Worm (Caenorhabditis elegans) whole organism, young adult: Measurements from ENCODE around the gene rcs-1.

Source experiments
- B0019.2 ChIP-seq: fragments of 200-800 bp; sonication (Bioruptor generic); conservative IDR thresholded peaks from 2 replicates; pipeline ENCODE4 v1.3.6; 2022; ENCODE audit warnings: missing genetic modification reagents, missing genetic modification characterization, missing compliant biosample characterization
- B0261.1 ChIP-seq: sonication (generic microtip); optimal IDR thresholded peaks from 2 replicates; lab custom pipeline; 2016; ENCODE audit warnings: mild to moderate bottlenecking, missing genetic modification characterization, moderate library complexity, missing compliant biosample characterization
- C06A6.2 ChIP-seq: fragments of 200-800 bp; sonication (Bioruptor generic); conservative IDR thresholded peaks from 2 replicates; pipeline ENCODE4 v1.3.6; 2022; ENCODE audit warnings: missing genetic modification characterization, missing compliant biosample characterization
- C17E4.6 ChIP-seq: fragments of 200-800 bp; sonication (Bioruptor generic); IDR thresholded peaks from 2 replicates; pipeline ENCODE4 v1.3.6; 2022; ENCODE audit warnings: missing genetic modification reagents, missing genetic modification characterization, missing compliant biosample characterization
- F37B4.10 ChIP-seq: fragments of 200-800 bp; sonication (Bioruptor generic); IDR thresholded peaks from 2 replicates; pipeline ENCODE4 v1.3.6; 2022; ENCODE audit warnings: missing genetic modification characterization, missing compliant biosample characterization
- F52B5.7 ChIP-seq: sonication (generic microtip); optimal IDR thresholded peaks from 2 replicates; lab custom pipeline; 2016; ENCODE audit warnings: mild to moderate bottlenecking, missing genetic modification characterization, missing compliant biosample characterization
- F55B11.4 ChIP-seq: sonication (generic microtip); optimal IDR thresholded peaks from 2 replicates; lab custom pipeline; 2016; ENCODE audit warnings: missing compliant biosample characterization, missing genetic modification characterization, borderline replicate concordance; ENCODE audit not compliant: insufficient read depth
- K12H6.12 ChIP-seq: fragments of 200-800 bp; sonication (Bioruptor generic); optimal IDR thresholded peaks from 2 replicates; lab custom pipeline; 2018; ENCODE audit warnings: mild to moderate bottlenecking, missing genetic modification characterization, missing compliant biosample characterization
- Y53G8AR.9 ChIP-seq: fragments of 200-800 bp; sonication (Bioruptor generic); conservative IDR thresholded peaks from 2 replicates; pipeline ENCODE4 v1.3.6; 2022; ENCODE audit warnings: missing genetic modification reagents, missing genetic modification characterization, missing compliant biosample characterization
- Y56A3A.18 ChIP-seq: fragments of 200-800 bp; sonication (Bioruptor generic); IDR thresholded peaks from 2 replicates; pipeline ENCODE4 v1.3.6; 2022; ENCODE audit warnings: missing genetic modification reagents, missing genetic modification characterization, missing compliant biosample characterization
- Y79H2A.3 ChIP-seq: fragments of 200-800 bp; sonication (Bioruptor generic); conservative IDR thresholded peaks from 2 replicates; pipeline ENCODE4 v1.3.6; 2022; ENCODE audit warnings: missing genetic modification reagents, missing genetic modification characterization, missing compliant biosample characterization
- ZK185.1 ChIP-seq: sonication (generic microtip); optimal IDR thresholded peaks from 2 replicates; lab custom pipeline; 2016; ENCODE audit warnings: mild to moderate bottlenecking, missing genetic modification characterization, missing compliant biosample characterization; ENCODE audit not compliant: poor library complexity, severe bottlenecking
- atf-7 ChIP-seq: sonication (generic microtip); optimal IDR thresholded peaks from 2 replicates; lab custom pipeline; 2017; ENCODE audit warnings: mild to moderate bottlenecking, missing genetic modification characterization, missing compliant biosample characterization
- attf-5 ChIP-seq: fragments of 200-800 bp; sonication (Bioruptor generic); optimal IDR thresholded peaks from 2 replicates; lab custom pipeline; 2018; ENCODE audit warnings: mild to moderate bottlenecking, missing genetic modification characterization, missing compliant biosample characterization
- attf-6 ChIP-seq: fragments of 200-800 bp; sonication (Bioruptor generic); IDR thresholded peaks from 2 replicates; pipeline ENCODE4 v1.3.6; 2022; ENCODE audit warnings: missing genetic modification reagents, missing genetic modification characterization, missing compliant biosample characterization
- bed-1 ChIP-seq: fragments of 200-800 bp; sonication (Bioruptor generic); IDR thresholded peaks from 2 replicates; pipeline ENCODE4 v1.3.6; 2022; ENCODE audit warnings: missing genetic modification reagents, missing genetic modification characterization, missing compliant biosample characterization
- bed-2 ChIP-seq: fragments of 200-800 bp; sonication (Bioruptor generic); IDR thresholded peaks from 2 replicates; pipeline ENCODE4 v1.3.6; 2022; ENCODE audit warnings: missing genetic modification reagents, missing genetic modification characterization, missing compliant biosample characterization
- cebp-1 ChIP-seq, 2 experiments: fragments of 200-800 bp in 1 of 2; sonication (Bioruptor generic) in 1 of 2; sonication (generic microtip) in 1 of 2; IDR thresholded peaks in 1 of 2; optimal IDR thresholded peaks in 1 of 2; 2 replicates each; pipeline versions ENCODE4 v1.3.6 to Lab custom; 2017 to 2022; ENCODE audit warnings: missing compliant biosample characterization in 2 of 2, missing genetic modification characterization in 2 of 2, mild to moderate bottlenecking in 1 of 2, missing genetic modification reagents in 1 of 2, moderate library complexity in 1 of 2
- cebp-2 ChIP-seq: fragments of 200-800 bp; sonication (Bioruptor generic); IDR thresholded peaks from 2 replicates; pipeline ENCODE4 v1.3.6; 2022; ENCODE audit warnings: missing genetic modification characterization, missing compliant biosample characterization
- ceh-40 ChIP-seq: fragments of 200-800 bp; sonication (Bioruptor generic); IDR thresholded peaks from 2 replicates; pipeline ENCODE4 v1.3.6; 2022; ENCODE audit warnings: missing genetic modification characterization, missing compliant biosample characterization
- ceh-79 ChIP-seq: sonication (generic microtip); optimal IDR thresholded peaks from 2 replicates; lab custom pipeline; 2017; ENCODE audit warnings: mild to moderate bottlenecking, missing genetic modification characterization, missing compliant biosample characterization
- ceh-91 ChIP-seq: fragments of 200-800 bp; sonication (Bioruptor generic); IDR thresholded peaks from 2 replicates; pipeline ENCODE4 v1.3.6; 2022; ENCODE audit warnings: missing genetic modification reagents, missing genetic modification characterization, missing compliant biosample characterization
- die-1 ChIP-seq: sonication (generic microtip); optimal IDR thresholded peaks from 2 replicates; lab custom pipeline; 2016; ENCODE audit warnings: missing genotype, mild to moderate bottlenecking, missing genetic modification characterization, missing compliant biosample characterization
- egl-18 ChIP-seq: fragments of 200-800 bp; sonication (Bioruptor generic); IDR thresholded peaks from 2 replicates; pipeline ENCODE4 v1.3.6; 2022; ENCODE audit warnings: missing genetic modification reagents, missing genetic modification characterization, missing compliant biosample characterization
- egrh-3 ChIP-seq: fragments of 200-800 bp; sonication (Bioruptor generic); IDR thresholded peaks from 2 replicates; pipeline ENCODE4 v1.3.6; 2022; ENCODE audit warnings: missing genetic modification reagents, missing genetic modification characterization, missing compliant biosample characterization
- ets-4 ChIP-seq: fragments of 200-800 bp; sonication (Bioruptor generic); optimal IDR thresholded peaks from 2 replicates; lab custom pipeline; 2018; ENCODE audit warnings: mild to moderate bottlenecking, missing genetic modification characterization, missing compliant biosample characterization
- hmg-1.2 ChIP-seq: fragments of 200-800 bp; sonication (Bioruptor generic); IDR thresholded peaks from 2 replicates; pipeline ENCODE4 v1.3.6; 2022; ENCODE audit warnings: missing genetic modification reagents, missing genetic modification characterization, missing compliant biosample characterization
- hmg-20 ChIP-seq: fragments of 200-800 bp; sonication (Bioruptor generic); IDR thresholded peaks from 2 replicates; pipeline ENCODE4 v1.3.6; 2022; ENCODE audit warnings: missing genetic modification reagents, missing genetic modification characterization, missing compliant biosample characterization
- lin-26 ChIP-seq: fragments of 200-800 bp; sonication (Bioruptor generic); IDR thresholded peaks from 2 replicates; pipeline ENCODE4 v1.3.6; 2022; ENCODE audit warnings: missing genetic modification reagents, missing genetic modification characterization, missing compliant biosample characterization
- madf-10 ChIP-seq: sonication (generic microtip); optimal IDR thresholded peaks from 2 replicates; lab custom pipeline; 2016; ENCODE audit warnings: mild to moderate bottlenecking, missing genetic modification characterization, missing compliant biosample characterization
- madf-3 ChIP-seq: fragments of 200-800 bp; sonication (Bioruptor generic); IDR thresholded peaks from 2 replicates; pipeline ENCODE4 v1.3.6; 2022; ENCODE audit warnings: missing genetic modification reagents, missing genetic modification characterization, missing compliant biosample characterization
- mxl-1 ChIP-seq: sonication (generic microtip); optimal IDR thresholded peaks from 2 replicates; lab custom pipeline; 2016; ENCODE audit warnings: missing genetic modification characterization, missing compliant biosample characterization
- nfya-2 ChIP-seq: fragments of 200-800 bp; sonication (Bioruptor generic); IDR thresholded peaks from 2 replicates; pipeline ENCODE4 v1.3.6; 2022; ENCODE audit warnings: missing genetic modification reagents, missing genetic modification characterization, missing compliant biosample characterization
- nhr-120 ChIP-seq: fragments of 200-800 bp; sonication (Bioruptor generic); IDR thresholded peaks from 2 replicates; pipeline ENCODE4 v1.3.6; 2022; ENCODE audit warnings: missing genetic modification characterization, missing compliant biosample characterization
- nhr-179 ChIP-seq: sonication (generic microtip); optimal IDR thresholded peaks from 2 replicates; lab custom pipeline; 2016; ENCODE audit warnings: mild to moderate bottlenecking, missing genetic modification characterization, missing compliant biosample characterization
- rec-8 ChIP-seq, 2 experiments: sonication (generic microtip); optimal IDR thresholded peaks; 2 replicates each; lab custom pipeline; 2016; ENCODE audit warnings: mild to moderate bottlenecking in 2 of 2, missing genetic modification characterization in 2 of 2, missing genetic modification reagents in 2 of 2, missing genotype in 2 of 2, missing biosample characterization in 1 of 2, missing compliant biosample characterization in 1 of 2, moderate library complexity in 1 of 2
- rpc-1 ChIP-seq, 2 experiments: fragments of 150-350 bp in 1 of 2; sonication (generic microtip) in 1 of 2; optimal IDR thresholded peaks; 2 replicates each; lab custom pipeline; 2014 to 2018; ENCODE audit warnings: missing biosample characterization in 1 of 2, missing genetic modification characterization in 1 of 2, missing genetic modification reagents in 1 of 2, missing genotype in 1 of 2
- sdz-38 ChIP-seq: sonication (generic microtip); optimal IDR thresholded peaks from 2 replicates; lab custom pipeline; 2016; ENCODE audit warnings: missing genotype, missing genetic modification characterization, missing compliant biosample characterization
- sea-2 ChIP-seq: fragments of 200-800 bp; sonication (Bioruptor generic); IDR thresholded peaks from 2 replicates; pipeline ENCODE4 v1.3.6; 2022; ENCODE audit warnings: missing genetic modification characterization, missing compliant biosample characterization
- snpc-1.3 ChIP-seq: sonication (generic microtip); optimal IDR thresholded peaks from 2 replicates; lab custom pipeline; 2017; ENCODE audit warnings: missing genetic modification characterization, mild to moderate bottlenecking, missing compliant biosample characterization, antibody characterized with exemption, moderate library complexity, missing genotype, missing genetic modification reagents; ENCODE audit not compliant: insufficient read depth
- snpc-3.4 ChIP-seq: sonication (generic microtip); optimal IDR thresholded peaks from 2 replicates; lab custom pipeline; 2017; ENCODE audit warnings: missing genetic modification characterization, mild to moderate bottlenecking, missing compliant biosample characterization, antibody characterized with exemption, moderate library complexity, missing genotype, missing genetic modification reagents
- sptf-2 ChIP-seq: fragments of 200-800 bp; sonication (Bioruptor generic); optimal IDR thresholded peaks from 2 replicates; lab custom pipeline; 2018; ENCODE audit warnings: mild to moderate bottlenecking, missing genetic modification characterization, missing compliant biosample characterization
- tbp1 ChIP-seq: fragments of 200-800 bp; sonication (Bioruptor generic); optimal IDR thresholded peaks from 2 replicates; lab custom pipeline; 2018; ENCODE audit warnings: mild to moderate bottlenecking, missing genetic modification characterization, missing compliant biosample characterization
- xnd-1 ChIP-seq: sonication (generic microtip); optimal IDR thresholded peaks from 2 replicates; lab custom pipeline; 2016; ENCODE audit warnings: missing genotype, missing genetic modification reagents, missing genetic modification characterization, missing compliant biosample characterization
- zim-3 ChIP-seq: sonication (generic microtip); optimal IDR thresholded peaks from 2 replicates; lab custom pipeline; 2017; ENCODE audit warnings: mild to moderate bottlenecking, missing genetic modification characterization, moderate library complexity, missing compliant biosample characterization
- ztf-25 ChIP-seq: fragments of 200-800 bp; sonication (Bioruptor generic); IDR thresholded peaks from 2 replicates; pipeline ENCODE4 v1.3.6; 2022; ENCODE audit warnings: missing genetic modification reagents, missing genetic modification characterization, missing compliant biosample characterization
- ztf-28 ChIP-seq: fragments of 200-800 bp; sonication (Bioruptor generic); IDR thresholded peaks from 2 replicates; pipeline ENCODE4 v1.3.6; 2022; ENCODE audit warnings: missing genetic modification reagents, missing genetic modification characterization, missing compliant biosample characterization

rcs-1 gene

ce11 chrX:8838176-8838575, 9.8 kb upstream of the rcs-1 start (continued):
- no peak for TF ChIP-seq nfya-2 (GFP tag; lab: Robert Waterston, UW)
- peak; percentile 70 for TF ChIP-seq B0261.1 (tag; lab: Kevin White, UChicago)
- no peak for TF ChIP-seq snpc-3.4 (tag; lab: Kevin White, UChicago)
- no peak for TF ChIP-seq attf-6
- TF ChIP-seq cebp-1 (GFP tag; IDR thresholded peaks at IDR 0.05; lab: Robert Waterston, UW) = no peak
- TF ChIP-seq cebp-1 (tag; optimal IDR thresholded peaks at IDR 0.05; lab: Kevin White, UChicago) = peak; percentile 20
- peak; percentile 68 for TF ChIP-seq ZK185.1 (tag; lab: Kevin White, UChicago)
- no peak for TF ChIP-seq C17E4.6
- peak; percentile 15 for TF ChIP-seq zim-3 (tag; lab: Kevin White, UChicago)
- peak; percentile 92 for TF ChIP-seq rpc-1 (optimal IDR thresholded peaks at IDR 0.05; lab: Kevin White, UChicago)
- TF ChIP-seq rpc-1 (tag; optimal IDR thresholded peaks at IDR 0.05; lab: Kevin White, UChicago) = peak; percentile 89
- no peak for TF ChIP-seq xnd-1
- peak; percentile 92 for TF ChIP-seq lin-26 (GFP tag; lab: Robert Waterston, UW)
- peak; percentile 23 to 65 for TF ChIP-seq rec-8 (tag; optimal IDR thresholded peaks at IDR 0.05; lab: Kevin White, UChicago)
- TF ChIP-seq C06A6.2 (GFP tag; lab: Robert Waterston, UW) = no peak
- TF ChIP-seq Y56A3A.18 = 0 out of 2 replicates have a peak, but pooled peaks have one; percentile 80
- no peak for TF ChIP-seq F55B11.4 (tag; lab: Kevin White, UChicago)
- TF ChIP-seq nhr-120 (GFP tag; lab: Robert Waterston, UW) = no peak
- no peak for TF ChIP-seq bed-2 (GFP tag; lab: Robert Waterston, UW)
- peak; percentile 5 for TF ChIP-seq madf-10 (tag; lab: Kevin White, UChicago)
- 0 out of 2 replicates have a peak, but pooled peaks have one; percentile 46 for TF ChIP-seq madf-3
- TF ChIP-seq mxl-1 (tag; lab: Kevin White, UChicago) = peak; percentile 26
- TF ChIP-seq ceh-91 (GFP tag; lab: Robert Waterston, UW) = 0 out of 2 replicates have a peak, but pooled peaks have one; percentile 10
- peak; percentile 58 for TF ChIP-seq hmg-1.2
- TF ChIP-seq F37B4.10 (GFP tag; lab: Robert Waterston, UW) = no peak
- TF ChIP-seq ceh-40 = 0 out of 2 replicates have a peak, but pooled peaks have one; percentile 65
- TF ChIP-seq snpc-1.3 (tag; lab: Kevin White, UChicago) = peak; percentile 30
- peak; percentile 66; the same call in 1 of the 2 replicates for TF ChIP-seq ztf-25 (GFP tag; lab: Robert Waterston, UW)
- no peak for TF ChIP-seq egl-18 (GFP tag; lab: Robert Waterston, UW)
- TF ChIP-seq egrh-3 = no peak
- no peak for TF ChIP-seq sea-2
- no peak for TF ChIP-seq sdz-38 (tag; lab: Kevin White, UChicago)
- peak; percentile 87 for TF ChIP-seq tbp1 (GFP tag; lab: Kevin White, UChicago)
- TF ChIP-seq cebp-2 (GFP tag; lab: Robert Waterston, UW) = no peak
- no peak for TF ChIP-seq ets-4 (GFP tag; lab: Kevin White, UChicago)
- TF ChIP-seq ztf-28 = 0 out of 2 replicates have a peak, but pooled peaks have one; percentile 69
- 0 out of 2 replicates have a peak, but pooled peaks have one; percentile 49 for TF ChIP-seq bed-1 (GFP tag; lab: Robert Waterston, UW)
- peak; percentile 70 for TF ChIP-seq die-1 (tag; lab: Kevin White, UChicago)
- TF ChIP-seq, all 124 proteins: peak for 30

- TF ChIP-seq K12H6.12 (tag; lab: Kevin White, UChicago) (peak; percentile 94), sptf-2 (GFP tag; lab: Kevin White, UChicago) (peak; percentile 87), Y79H2A.3 (GFP tag; lab: Robert Waterston, UW) (peak; percentile 52; the same call in 1 of the 2 replicates), Y53G8AR.9 (GFP tag; lab: Robert Waterston, UW) (peak; percentile 68; the same call in 1 of the 2 replicates), ceh-79 (tag; lab: Kevin White, UChicago) (peak; percentile 79), hmg-20 (GFP tag; lab: Robert Waterston, UW) (peak; percentile 89), atf-7 (tag; lab: Kevin White, UChicago) (peak; percentile 89), F52B5.7 (tag; lab: Kevin White, UChicago) (peak; percentile 88), cebp-1 (GFP tag; IDR thresholded peaks at IDR 0.05; lab: Robert Waterston, UW) (peak; percentile 70; the same call in 1 of the 2 replicates), cebp-1 (tag; optimal IDR thresholded peaks at IDR 0.05; lab: Kevin White, UChicago) (peak; percentile 92), attf-5 (GFP tag; lab: Kevin White, UChicago) (peak; percentile 91), nhr-179 (peak; percentile 17), B0019.2 (GFP tag; lab: Robert Waterston, UW) (0 out of 2 replicates have a peak, but pooled peaks have one; percentile 45)
These were observed 7.6 kb upstream of the rcs-1 start, which contains the start of gene C28G1.2 for ce11 chrX:8835887-8836348. Gene C28G1.2, plus strand, starts transcription at chrX:8836016.
